Worm (Caenorhabditis elegans) whole organism, mixed stage, embryonic: ENCODE results near the gene aakb-2.
A peak's percentile ranks its signal among the peaks of the same experiment; 100 is the strongest.

Experiments
- M03D4.4 ChIP-seq: sonication (generic microtip); optimal IDR thresholded peaks from 2 replicates; lab custom pipeline; 2017; ENCODE audit warnings: mild to moderate bottlenecking, missing genetic modification characterization, missing compliant biosample characterization
- bed-3 ChIP-seq: fragments of 200-800 bp; sonication (Bioruptor generic); optimal IDR thresholded peaks from 3 replicates; lab custom pipeline; 2018; ENCODE audit warnings: mild to moderate bottlenecking, missing genetic modification characterization, moderate library complexity, missing compliant biosample characterization
- blmp-1 ChIP-seq: fragments of 150-350 bp; optimal IDR thresholded peaks from 2 replicates; lab custom pipeline; 2014; ENCODE audit warnings: missing biosample characterization, missing genetic modification characterization
- ceh-39 ChIP-seq: fragments of 150-350 bp; optimal IDR thresholded peaks from 2 replicates; lab custom pipeline; 2014; ENCODE audit warnings: missing biosample characterization, missing genetic modification characterization
- ceh-43 ChIP-seq: fragments of 200-800 bp; sonication (Bioruptor generic); optimal IDR thresholded peaks from 2 replicates; lab custom pipeline; 2018; ENCODE audit warnings: mild to moderate bottlenecking, missing genetic modification characterization, moderate library complexity, missing compliant biosample characterization
- ceh-83 ChIP-seq: fragments of 200-800 bp; sonication (Bioruptor generic); optimal IDR thresholded peaks from 2 replicates; lab custom pipeline; 2018; ENCODE audit warnings: mild to moderate bottlenecking, missing genetic modification characterization, missing compliant biosample characterization
- ces-1 ChIP-seq: fragments of 150-350 bp; optimal IDR thresholded peaks from 2 replicates; lab custom pipeline; 2014; ENCODE audit warnings: missing biosample characterization, missing genetic modification reagents, missing genetic modification characterization
- cnd-1 ChIP-seq: fragments of 200-800 bp; sonication (Bioruptor generic); optimal IDR thresholded peaks from 2 replicates; lab custom pipeline; 2018; ENCODE audit warnings: mild to moderate bottlenecking, missing genetic modification characterization, missing compliant biosample characterization
- drap-1 ChIP-seq: fragments of 200-800 bp; sonication (Bioruptor generic); optimal IDR thresholded peaks from 3 replicates; lab custom pipeline; 2018; ENCODE audit warnings: mild to moderate bottlenecking, missing genetic modification characterization, missing compliant biosample characterization
- elt-1 ChIP-seq: sonication (generic microtip); optimal IDR thresholded peaks from 2 replicates; lab custom pipeline; 2017; ENCODE audit warnings: missing genetic modification characterization, mild to moderate bottlenecking, missing compliant biosample characterization, antibody characterized with exemption, moderate library complexity, borderline replicate concordance; ENCODE audit not compliant: insufficient read depth
- elt-3 ChIP-seq: fragments of 150-350 bp; optimal IDR thresholded peaks from 2 replicates; lab custom pipeline; 2014; ENCODE audit warnings: missing biosample characterization, missing genetic modification characterization
- ham-2 ChIP-seq: fragments of 200-800 bp; sonication (Bioruptor generic); optimal IDR thresholded peaks from 2 replicates; lab custom pipeline; 2018; ENCODE audit warnings: mild to moderate bottlenecking, missing genetic modification characterization, missing compliant biosample characterization
- hlh-1 ChIP-seq: fragments of 150-350 bp; optimal IDR thresholded peaks from 2 replicates; lab custom pipeline; 2014; ENCODE audit warnings: missing biosample characterization, missing genetic modification reagents, missing genetic modification characterization
- lin-13 ChIP-seq: fragments of 150-350 bp; optimal IDR thresholded peaks from 2 replicates; lab custom pipeline; 2014; ENCODE audit warnings: missing biosample characterization, missing genetic modification characterization
- lsy-2 ChIP-seq: fragments of 150-350 bp; optimal IDR thresholded peaks from 2 replicates; lab custom pipeline; 2014; ENCODE audit warnings: missing biosample characterization, missing genetic modification characterization
- mab-5 ChIP-seq: fragments of 150-350 bp; optimal IDR thresholded peaks from 2 replicates; lab custom pipeline; 2014; ENCODE audit warnings: missing biosample characterization, missing genetic modification characterization
- mep-1 ChIP-seq: fragments of 150-350 bp; optimal IDR thresholded peaks from 2 replicates; lab custom pipeline; 2017; ENCODE audit warnings: missing biosample characterization, missing genetic modification reagents, missing genetic modification characterization, inconsistent platforms
- mls-2 ChIP-seq: sonication (generic microtip); optimal IDR thresholded peaks from 2 replicates; lab custom pipeline; 2016; ENCODE audit warnings: mild to moderate bottlenecking, missing genetic modification characterization, moderate library complexity, missing compliant biosample characterization
- nhr-12 ChIP-seq: fragments of 150-350 bp; optimal IDR thresholded peaks from 2 replicates; lab custom pipeline; 2014; ENCODE audit warnings: missing biosample characterization, missing genetic modification characterization
- nhr-2 ChIP-seq: fragments of 150-350 bp; optimal IDR thresholded peaks from 2 replicates; lab custom pipeline; 2014; ENCODE audit warnings: missing biosample characterization, missing genetic modification characterization
- nhr-237 ChIP-seq: fragments of 150-350 bp; optimal IDR thresholded peaks from 2 replicates; lab custom pipeline; 2014; ENCODE audit warnings: missing biosample characterization, missing genetic modification characterization
- nhr-28 ChIP-seq: fragments of 150-350 bp; optimal IDR thresholded peaks from 2 replicates; lab custom pipeline; 2014; ENCODE audit warnings: missing biosample characterization, missing genetic modification characterization
- nhr-76 ChIP-seq: sonication (generic microtip); optimal IDR thresholded peaks from 2 replicates; lab custom pipeline; 2017; ENCODE audit warnings: missing biosample characterization, missing genetic modification characterization
- pha-4 ChIP-seq: fragments of 150-350 bp; optimal IDR thresholded peaks from 2 replicates; lab custom pipeline; 2018; ENCODE audit warnings: missing biosample characterization, missing genetic modification reagents, missing genetic modification characterization
- sem-2 ChIP-seq: fragments of 200-800 bp; sonication (Bioruptor generic); optimal IDR thresholded peaks from 2 replicates; lab custom pipeline; 2018; ENCODE audit warnings: mild to moderate bottlenecking, missing genetic modification characterization, missing compliant biosample characterization
- snpc-4 ChIP-seq: fragments of 150-350 bp; optimal IDR thresholded peaks from 2 replicates; lab custom pipeline; 2014; ENCODE audit warnings: missing biosample characterization, missing genetic modification characterization
- sptf-1 ChIP-seq: sonication (generic microtip); optimal IDR thresholded peaks from 2 replicates; lab custom pipeline; 2017; ENCODE audit warnings: mild to moderate bottlenecking, missing genetic modification characterization, moderate library complexity, missing compliant biosample characterization
- tbx-8 ChIP-seq: fragments of 200-800 bp; sonication (Bioruptor generic); optimal IDR thresholded peaks from 2 replicates; lab custom pipeline; 2018; ENCODE audit warnings: mild to moderate bottlenecking, missing genetic modification characterization, moderate library complexity, missing compliant biosample characterization
- unc-120 ChIP-seq: sonication (generic microtip); optimal IDR thresholded peaks from 2 replicates; lab custom pipeline; 2017; ENCODE audit warnings: missing genetic modification characterization, missing compliant biosample characterization; ENCODE audit not compliant: poor library complexity, severe bottlenecking
- unc-39 ChIP-seq: fragments of 150-350 bp; optimal IDR thresholded peaks from 2 replicates; lab custom pipeline; 2014; ENCODE audit warnings: missing biosample characterization, missing genetic modification characterization
- unc-62 ChIP-seq: fragments of 150-350 bp; optimal IDR thresholded peaks from 2 replicates; lab custom pipeline; 2014; ENCODE audit warnings: missing biosample characterization, missing genetic modification reagents, missing genetic modification characterization
- zip-8 ChIP-seq: fragments of 150-350 bp; optimal IDR thresholded peaks from 2 replicates; lab custom pipeline; 2014; ENCODE audit warnings: missing biosample characterization, missing genetic modification characterization
- ztf-11 ChIP-seq: fragments of 150-350 bp; optimal IDR thresholded peaks from 2 replicates; lab custom pipeline; 2014; ENCODE audit warnings: missing biosample characterization, missing genetic modification characterization

aakb-2 gene

ce11 chrIII:11236788-11237187, at the start of gene aakb-2, which contains the start of gene Y47D3A.14:
Gene aakb-2 (plus strand): TSS chrIII:11237143.
Gene Y47D3A.14 (minus strand): TSS chrIII:11236868.
- TF ChIP-seq elt-1 (tag; lab: Kevin White, UChicago) = no peak
- TF ChIP-seq nhr-76 = no peak
- TF ChIP-seq hlh-1 (tag; lab: Kevin White, UChicago) = peak; percentile 25
- TF ChIP-seq ham-2 = no peak
- TF ChIP-seq ceh-83 (GFP tag; lab: Kevin White, UChicago) = peak; percentile 77
- TF ChIP-seq snpc-4 (tag; lab: Kevin White, UChicago) = no peak
- peak; percentile 51 for TF ChIP-seq mep-1 (tag; lab: Kevin White, UChicago)
- peak; percentile 15 for TF ChIP-seq mab-5 (tag; lab: Kevin White, UChicago)
- no peak for TF ChIP-seq lin-13
- TF ChIP-seq nhr-28 (tag; lab: Kevin White, UChicago) = no peak
- no peak for TF ChIP-seq ceh-39 (tag; lab: Kevin White, UChicago)
- TF ChIP-seq pha-4 (tag; lab: Kevin White, UChicago) = peak; percentile 44
- peak; percentile 69 for TF ChIP-seq sptf-1 (tag; lab: Kevin White, UChicago)
- no peak for TF ChIP-seq nhr-237
- peak; percentile 8 for TF ChIP-seq ces-1
- TF ChIP-seq bed-3 (GFP tag; lab: Kevin White, UChicago) = peak; percentile 11
- peak; percentile 62 for TF ChIP-seq lsy-2 (tag; lab: Kevin White, UChicago)
- TF ChIP-seq mls-2 (tag; lab: Kevin White, UChicago) = peak; percentile 57
- TF ChIP-seq unc-120 (tag; lab: Kevin White, UChicago) = peak; percentile 48
- TF ChIP-seq M03D4.4 (tag; lab: Kevin White, UChicago) = peak; percentile 78
- TF ChIP-seq tbx-8 (GFP tag; lab: Kevin White, UChicago) = no peak
- no peak for TF ChIP-seq nhr-12
- TF ChIP-seq zip-8 = no peak
- no peak for TF ChIP-seq drap-1 (GFP tag; lab: Kevin White, UChicago)
- TF ChIP-seq ztf-11 (tag; lab: Kevin White, UChicago) = no peak
- TF ChIP-seq nhr-2 = no peak
- no peak for TF ChIP-seq unc-62
- no peak for TF ChIP-seq blmp-1 (tag; lab: Kevin White, UChicago)
- TF ChIP-seq elt-3 (tag; lab: Kevin White, UChicago) = no peak
- TF ChIP-seq cnd-1 (tag; lab: Kevin White, UChicago) = no peak
- TF ChIP-seq sem-2 = no peak

ce11 chrIII:11188132-11188531, 48.8 kb upstream of the aakb-2 start:
- TF ChIP-seq sptf-1 (tag; lab: Kevin White, UChicago) (no peak), lin-13 (no peak), unc-39 (tag; lab: Kevin White, UChicago) (no peak), mep-1 (tag; lab: Kevin White, UChicago) (no peak), zip-8 (no peak), unc-62 (no peak), unc-120 (tag; lab: Kevin White, UChicago) (no peak), tbx-8 (GFP tag; lab: Kevin White, UChicago) (no peak), nhr-76 (no peak), ces-1 (no peak), ceh-43 (no peak), drap-1 (GFP tag; lab: Kevin White, UChicago) (no peak), snpc-4 (tag; lab: Kevin White, UChicago) (no peak), lsy-2 (tag; lab: Kevin White, UChicago) (no peak), hlh-1 (tag; lab: Kevin White, UChicago) (no peak)

- TF ChIP-seq bed-3 (GFP tag; lab: Kevin White, UChicago) = no peak
- TF ChIP-seq lin-13 = no peak
- no peak for TF ChIP-seq unc-39 (tag; lab: Kevin White, UChicago)
Observed at ce11 chrIII:11193251-11193650, 43.7 kb upstream of the aakb-2 start.

- no peak for TF ChIP-seq cnd-1 (tag; lab: Kevin White, UChicago)
- no peak for TF ChIP-seq nhr-28 (tag; lab: Kevin White, UChicago)
- no peak for TF ChIP-seq snpc-4 (tag; lab: Kevin White, UChicago)
- TF ChIP-seq lin-13 = no peak
- TF ChIP-seq nhr-76 = no peak
- no peak for TF ChIP-seq sem-2
- no peak for TF ChIP-seq nhr-12
- TF ChIP-seq bed-3 (GFP tag; lab: Kevin White, UChicago) = no peak
Observed at ce11 chrIII:11194123-11194522, 42.8 kb upstream of the aakb-2 start.
